Worm (Caenorhabditis elegans) whole organism, L4 larva: ENCODE data around the gene cdd-2.

ENCODE experiments used
- T26A8.4 ChIP-seq: fragments of 200-800 bp; sonication (Bioruptor generic); IDR thresholded peaks from 2 replicates; pipeline ENCODE4 v1.3.6; 2022; ENCODE audit warnings: missing genetic modification characterization, missing compliant biosample characterization
- ama-1 ChIP-seq: fragments of 150-350 bp; optimal IDR thresholded peaks from 2 replicates; lab custom pipeline; 2014; ENCODE audit warnings: inconsistent platforms, mixed read lengths
- duxl-1 ChIP-seq: sonication (generic microtip); optimal IDR thresholded peaks from 2 replicates; lab custom pipeline; 2016; ENCODE audit warnings: mild to moderate bottlenecking, missing genetic modification characterization, moderate library complexity, missing compliant biosample characterization; ENCODE audit not compliant: poor library complexity
- mdl-1 ChIP-seq, 2 experiments: fragments of 150-350 bp in 1 of 2; sonication (generic microtip) in 1 of 2; optimal IDR thresholded peaks; 2 replicates each; lab custom pipeline; 2014 to 2017; ENCODE audit warnings: missing biosample characterization in 2 of 2, missing genetic modification characterization in 2 of 2
- nhr-237 ChIP-seq: sonication (generic microtip); optimal IDR thresholded peaks from 2 replicates; lab custom pipeline; 2017; ENCODE audit warnings: missing biosample characterization, missing genetic modification characterization
- nhr-6 ChIP-seq: fragments of 150-350 bp; optimal IDR thresholded peaks from 2 replicates; lab custom pipeline; 2014; ENCODE audit warnings: missing biosample characterization, missing genetic modification characterization
- snpc-1.2 ChIP-seq: fragments of 200-800 bp; sonication (Bioruptor generic); IDR thresholded peaks from 2 replicates; pipeline ENCODE4 v1.3.6; 2022; ENCODE audit warnings: missing genetic modification reagents, missing genetic modification characterization, missing compliant biosample characterization
- unc-39 ChIP-seq: sonication (generic microtip); optimal IDR thresholded peaks from 2 replicates; lab custom pipeline; 2017; ENCODE audit warnings: missing biosample characterization, missing genetic modification characterization
- unc-62 ChIP-seq, 3 experiments: fragments of 150-350 bp in 1 of 3; sonication (generic microtip); optimal IDR thresholded peaks in 2 of 3; peaks in 1 of 3; 1 replicate in 1 of 3; 2 replicates in 2 of 3; lab custom pipeline; 2014 to 2017; ENCODE audit warnings: missing biosample characterization in 3 of 3, missing genetic modification characterization in 3 of 3, missing genetic modification reagents in 3 of 3, missing genotype in 1 of 3

- no peak for TF ChIP-seq snpc-1.2 (GFP tag; lab: Robert Waterston, UW)
- no peak for TF ChIP-seq mdl-1 (tag; optimal IDR thresholded peaks at IDR 0.05; lab: Kevin White, UChicago)
- no peak for TF ChIP-seq ama-1
- TF ChIP-seq unc-62 (GFP tag; optimal IDR thresholded peaks at IDR 0.05 in 1 of 2; lab: Kevin White, UChicago) = peak in 1 of 2 experiments; percentile 95
- TF ChIP-seq unc-62 (tag; optimal IDR thresholded peaks at IDR 0.05; lab: Kevin White, UChicago) = no peak
- TF ChIP-seq unc-39 = no peak
- no peak for TF ChIP-seq T26A8.4
- no peak for TF ChIP-seq nhr-237
- TF ChIP-seq duxl-1 (tag; lab: Kevin White, UChicago) = no peak
- no peak for TF ChIP-seq nhr-6
Measured at ce11 chrIV:7543662-7544061, 4.0 kb downstream of the cdd-2 start.
